Fruit fly (Drosophila melanogaster) S2 (cell line): Measurements from ENCODE around the gene hid.

Experiments used
- CG8478 ChIP-seq: fragments of >200 bp; optimal IDR thresholded peaks from 2 replicates; lab custom pipeline; 2018
- CTCF ChIP-seq, 2 experiments: fragments of >200 bp; optimal IDR thresholded peaks; 2 replicates each; lab custom pipeline; 2018

- TF ChIP-seq CG8478 (lab: Kevin White, UChicago) (no peak), CTCF (optimal IDR thresholded peaks at IDR 0.05; lab: Kevin White, UChicago) (no peak)
Observed at dm6 chr3L:18173668-18174067, 11.8 kb downstream of the hid start.
